Fruit fly (Drosophila melanogaster): ENCODE data around the gene dj.

Gene dj

dm6 chr3R:7059015-7059414 lies at the start of gene dj:
Gene dj (plus strand): TSS chr3R:7059315.
- TF ChIP-seq Hr78 (GFP tag; optimal IDR thresholded peaks at IDR 0.05) (no peak), rgr (GFP tag; optimal IDR thresholded peaks at IDR 0.05) (no peak), fru (GFP tag; optimal IDR thresholded peaks at IDR 0.05) (no peak), woc (GFP tag; optimal IDR thresholded peaks at IDR 0.05) (no peak), Hnf4 (GFP tag; optimal IDR thresholded peaks at IDR 0.05) (no peak), CrebA (GFP tag; optimal IDR thresholded peaks at IDR 0.05; ENCODE audit: borderline replicate concordance) (no peak), Vsx2 (GFP tag; optimal IDR thresholded peaks at IDR 0.05; ENCODE audit: partially characterized antibody) (no peak), psq (GFP tag; optimal IDR thresholded peaks at IDR 0.05) (no peak), Mio (GFP tag; optimal IDR thresholded peaks at IDR 0.05) (no peak), Myc (optimal IDR thresholded peaks at IDR 0.05) (no peak), Sp1 (GFP tag; optimal IDR thresholded peaks at IDR 0.05) (no peak), Hr83 (GFP tag; optimal IDR thresholded peaks at IDR 0.05; ENCODE audit: poor library complexity, severe bottlenecking) (no peak), sv (GFP tag; optimal IDR thresholded peaks at IDR 0.05) (no peak), N (GFP tag; optimal IDR thresholded peaks at IDR 0.05) (no peak), usp (GFP tag; optimal IDR thresholded peaks at IDR 0.05) (no peak), Dfd (GFP tag; optimal IDR thresholded peaks at IDR 0.05) (no peak), h (GFP tag; optimal IDR thresholded peaks at IDR 0.05) (no peak), brk (GFP tag; optimal IDR thresholded peaks at IDR 0.05) (no peak), OdsH (GFP tag; optimal IDR thresholded peaks at IDR 0.05) (no peak)

- TF ChIP-seq N (GFP tag; optimal IDR thresholded peaks at IDR 0.05) = no peak
- TF ChIP-seq CG9705 (GFP tag; optimal IDR thresholded peaks at IDR 0.05) = no peak
- TF ChIP-seq Jra (GFP tag; optimal IDR thresholded peaks at IDR 0.05) = no peak
- no peak for TF ChIP-seq foxo (GFP tag; optimal IDR thresholded peaks at IDR 0.05)
- TF ChIP-seq rgr (GFP tag; optimal IDR thresholded peaks at IDR 0.05) = no peak
- TF ChIP-seq dsf (GFP tag; optimal IDR thresholded peaks at IDR 0.05; ENCODE audit: borderline replicate concordance) = no peak
- TF ChIP-seq Vsx2 (GFP tag; optimal IDR thresholded peaks at IDR 0.05; ENCODE audit: partially characterized antibody) = no peak
- TF ChIP-seq Mio (GFP tag; optimal IDR thresholded peaks at IDR 0.05) = no peak
- no peak for TF ChIP-seq jim (GFP tag; optimal IDR thresholded peaks at IDR 0.05)
- TF ChIP-seq HLH106 (tag; optimal IDR thresholded peaks at IDR 0.05) = no peak
- TF ChIP-seq Dif (GFP tag; optimal IDR thresholded peaks at IDR 0.05; ENCODE audit: partially characterized antibody) = no peak
Measured at dm6 chr3R:7011031-7011565, 48.0 kb upstream of the dj start.

dm6 chr3R:7024574-7024973 lies 34.5 kb upstream of the dj start:
- TF ChIP-seq CrebA (GFP tag; optimal IDR thresholded peaks at IDR 0.05; ENCODE audit: borderline replicate concordance) (peak; percentile 16), pan (optimal IDR thresholded peaks at IDR 0.05) (no peak), Mio (GFP tag; optimal IDR thresholded peaks at IDR 0.05) (no peak), Rel (GFP tag; optimal IDR thresholded peaks at IDR 0.05) (no peak), Rel (tag; optimal IDR thresholded peaks at IDR 0.05) (no peak), ey (GFP tag; optimal IDR thresholded peaks at IDR 0.05) (peak; percentile 84), N (GFP tag; optimal IDR thresholded peaks at IDR 0.05) (no peak), Jra (GFP tag; optimal IDR thresholded peaks at IDR 0.05) (peak; percentile 49), lola (GFP tag; optimal IDR thresholded peaks at IDR 0.05) (no peak), rgr (GFP tag; optimal IDR thresholded peaks at IDR 0.05) (peak; percentile 79), foxo (GFP tag; optimal IDR thresholded peaks at IDR 0.05) (peak in 1 of 2 experiments; percentile 73), brk (GFP tag; optimal IDR thresholded peaks at IDR 0.05) (peak; percentile 44), dmrt93B (GFP tag; optimal IDR thresholded peaks at IDR 0.05) (peak; percentile 12), Vsx2 (GFP tag; optimal IDR thresholded peaks at IDR 0.05; ENCODE audit: partially characterized antibody) (no peak), CG32264 (GFP tag; optimal IDR thresholded peaks at IDR 0.05) (peak; percentile 49), GATAd (GFP tag; optimal IDR thresholded peaks at IDR 0.05) (no peak), dsf (GFP tag; optimal IDR thresholded peaks at IDR 0.05; ENCODE audit: borderline replicate concordance) (peak; percentile 2), h (GFP tag; optimal IDR thresholded peaks at IDR 0.05) (peak; percentile 79), dl (GFP tag; optimal IDR thresholded peaks at IDR 0.05; ENCODE audit: insufficient read depth in 1 of 2, partially characterized antibody in 2 of 2) (no peak), fru (GFP tag; optimal IDR thresholded peaks at IDR 0.05) (peak; percentile 79), OdsH (GFP tag; optimal IDR thresholded peaks at IDR 0.05) (peak; percentile 78), usp (GFP tag; optimal IDR thresholded peaks at IDR 0.05) (no peak), tai (GFP tag; optimal IDR thresholded peaks at IDR 0.05) (peak; percentile 2), woc (GFP tag; optimal IDR thresholded peaks at IDR 0.05) (peak; percentile 71), HLH106 (tag; optimal IDR thresholded peaks at IDR 0.05) (peak; percentile 46), sage (GFP tag; optimal IDR thresholded peaks at IDR 0.05) (no peak), br (GFP tag; optimal IDR thresholded peaks at IDR 0.05) (peak; percentile 83), Dif (GFP tag; optimal IDR thresholded peaks at IDR 0.05; ENCODE audit: partially characterized antibody) (no peak), Hr78 (GFP tag; optimal IDR thresholded peaks at IDR 0.05) (no peak), Hnf4 (GFP tag; optimal IDR thresholded peaks at IDR 0.05) (peak; percentile 81), psq (GFP tag; optimal IDR thresholded peaks at IDR 0.05) (peak; percentile 50), Sp1 (GFP tag; optimal IDR thresholded peaks at IDR 0.05) (peak; percentile 79), CG9705 (GFP tag; optimal IDR thresholded peaks at IDR 0.05) (peak; percentile 13)

All from whole organism, wandering third instar larva.